Worm (Caenorhabditis elegans) whole organism, young adult: Measurements from ENCODE around the gene C44F1.1.
A peak's percentile ranks its signal among the peaks of the same experiment; 100 is the strongest.

Experiments used
- B0336.3 ChIP-seq: fragments of 200-800 bp; sonication (Bioruptor generic); IDR thresholded peaks from 2 replicates; pipeline ENCODE4 v1.3.6; 2022; ENCODE audit warnings: missing genetic modification characterization, missing compliant biosample characterization
- C06A6.2 ChIP-seq: fragments of 200-800 bp; sonication (Bioruptor generic); conservative IDR thresholded peaks from 2 replicates; pipeline ENCODE4 v1.3.6; 2022; ENCODE audit warnings: missing genetic modification characterization, missing compliant biosample characterization
- F10E7.11 ChIP-seq: sonication (generic microtip); optimal IDR thresholded peaks from 2 replicates; lab custom pipeline; 2017; ENCODE audit warnings: mild to moderate bottlenecking, missing genetic modification characterization, moderate library complexity, missing compliant biosample characterization
- F33H1.4 ChIP-seq: fragments of 200-800 bp; sonication (Bioruptor generic); IDR thresholded peaks from 2 replicates; pipeline ENCODE4 v1.3.6; 2022; ENCODE audit warnings: missing genetic modification reagents, missing genetic modification characterization, missing compliant biosample characterization
- F39B2.1 ChIP-seq: fragments of 200-800 bp; sonication (Bioruptor generic); IDR thresholded peaks from 2 replicates; pipeline ENCODE4 v1.3.6; 2022; ENCODE audit warnings: missing genetic modification reagents, missing genetic modification characterization, missing compliant biosample characterization
- K11D2.4 ChIP-seq: fragments of 200-800 bp; sonication (Bioruptor generic); IDR thresholded peaks from 2 replicates; pipeline ENCODE4 v1.3.6; 2022; ENCODE audit warnings: missing genetic modification reagents, missing genetic modification characterization, missing compliant biosample characterization
- K12H6.12 ChIP-seq: fragments of 200-800 bp; sonication (Bioruptor generic); optimal IDR thresholded peaks from 2 replicates; lab custom pipeline; 2018; ENCODE audit warnings: mild to moderate bottlenecking, missing genetic modification characterization, missing compliant biosample characterization
- T07F8.4 ChIP-seq: sonication (generic microtip); optimal IDR thresholded peaks from 2 replicates; lab custom pipeline; 2016; ENCODE audit warnings: mild to moderate bottlenecking, missing genetic modification characterization, moderate library complexity, missing compliant biosample characterization
- T26A5.8 ChIP-seq: sonication (generic microtip); optimal IDR thresholded peaks from 2 replicates; lab custom pipeline; 2016; ENCODE audit warnings: missing genetic modification characterization, missing compliant biosample characterization
- Y53G8AR.9 ChIP-seq: fragments of 200-800 bp; sonication (Bioruptor generic); conservative IDR thresholded peaks from 2 replicates; pipeline ENCODE4 v1.3.6; 2022; ENCODE audit warnings: missing genetic modification reagents, missing genetic modification characterization, missing compliant biosample characterization
- Y79H2A.3 ChIP-seq: fragments of 200-800 bp; sonication (Bioruptor generic); conservative IDR thresholded peaks from 2 replicates; pipeline ENCODE4 v1.3.6; 2022; ENCODE audit warnings: missing genetic modification reagents, missing genetic modification characterization, missing compliant biosample characterization
- akir-1 ChIP-seq: fragments of 200-800 bp; sonication (Bioruptor generic); optimal IDR thresholded peaks from 2 replicates; lab custom pipeline; 2018; ENCODE audit warnings: mild to moderate bottlenecking, missing genetic modification characterization, moderate library complexity, missing compliant biosample characterization
- atf-7 ChIP-seq: sonication (generic microtip); optimal IDR thresholded peaks from 2 replicates; lab custom pipeline; 2017; ENCODE audit warnings: mild to moderate bottlenecking, missing genetic modification characterization, missing compliant biosample characterization
- attf-5 ChIP-seq: fragments of 200-800 bp; sonication (Bioruptor generic); optimal IDR thresholded peaks from 2 replicates; lab custom pipeline; 2018; ENCODE audit warnings: mild to moderate bottlenecking, missing genetic modification characterization, missing compliant biosample characterization
- attf-6 ChIP-seq: fragments of 200-800 bp; sonication (Bioruptor generic); IDR thresholded peaks from 2 replicates; pipeline ENCODE4 v1.3.6; 2022; ENCODE audit warnings: missing genetic modification reagents, missing genetic modification characterization, missing compliant biosample characterization
- cebp-1 ChIP-seq, 2 experiments: fragments of 200-800 bp in 1 of 2; sonication (Bioruptor generic) in 1 of 2; sonication (generic microtip) in 1 of 2; IDR thresholded peaks in 1 of 2; optimal IDR thresholded peaks in 1 of 2; 2 replicates each; pipeline versions ENCODE4 v1.3.6 to Lab custom; 2017 to 2022; ENCODE audit warnings: missing compliant biosample characterization in 2 of 2, missing genetic modification characterization in 2 of 2, mild to moderate bottlenecking in 1 of 2, missing genetic modification reagents in 1 of 2, moderate library complexity in 1 of 2
- ceh-27 ChIP-seq: fragments of 200-800 bp; sonication (Bioruptor generic); optimal IDR thresholded peaks from 2 replicates; lab custom pipeline; 2018; ENCODE audit warnings: mild to moderate bottlenecking, missing genetic modification characterization, moderate library complexity, missing compliant biosample characterization
- ceh-40 ChIP-seq: fragments of 200-800 bp; sonication (Bioruptor generic); IDR thresholded peaks from 2 replicates; pipeline ENCODE4 v1.3.6; 2022; ENCODE audit warnings: missing genetic modification characterization, missing compliant biosample characterization
- chd-7 ChIP-seq: sonication (generic microtip); optimal IDR thresholded peaks from 2 replicates; lab custom pipeline; 2016; ENCODE audit warnings: mild to moderate bottlenecking, missing genetic modification characterization, moderate library complexity, missing compliant biosample characterization
- ekl-4 ChIP-seq: fragments of 200-800 bp; sonication (Bioruptor generic); IDR thresholded peaks from 2 replicates; pipeline ENCODE4 v1.3.6; 2022; ENCODE audit warnings: missing genetic modification reagents, missing genetic modification characterization, missing compliant biosample characterization
- ets-4 ChIP-seq: fragments of 200-800 bp; sonication (Bioruptor generic); optimal IDR thresholded peaks from 2 replicates; lab custom pipeline; 2018; ENCODE audit warnings: mild to moderate bottlenecking, missing genetic modification characterization, missing compliant biosample characterization
- hmg-1.2 ChIP-seq: fragments of 200-800 bp; sonication (Bioruptor generic); IDR thresholded peaks from 2 replicates; pipeline ENCODE4 v1.3.6; 2022; ENCODE audit warnings: missing genetic modification reagents, missing genetic modification characterization, missing compliant biosample characterization
- hmg-20 ChIP-seq: fragments of 200-800 bp; sonication (Bioruptor generic); IDR thresholded peaks from 2 replicates; pipeline ENCODE4 v1.3.6; 2022; ENCODE audit warnings: missing genetic modification reagents, missing genetic modification characterization, missing compliant biosample characterization
- lag-1 ChIP-seq: fragments of 200-800 bp; sonication (Bioruptor generic); IDR thresholded peaks from 2 replicates; pipeline ENCODE4 v1.3.6; 2022; ENCODE audit warnings: missing genetic modification reagents, missing genetic modification characterization, missing compliant biosample characterization
- lin-35 ChIP-seq, 3 experiments: fragments of 150-350 bp in 2 of 3; sonication (generic microtip) in 1 of 3; optimal IDR thresholded peaks; 2 replicates each; lab custom pipeline; 2014 to 2018; ENCODE audit warnings: missing biosample characterization in 3 of 3, missing genetic modification characterization in 3 of 3, missing genetic modification reagents in 3 of 3
- mcd-1 ChIP-seq: fragments of 200-800 bp; sonication (Bioruptor generic); IDR thresholded peaks from 2 replicates; pipeline ENCODE4 v1.3.6; 2022; ENCODE audit warnings: missing genetic modification reagents, missing genetic modification characterization, missing compliant biosample characterization
- mel-28 ChIP-seq: sonication (generic microtip); optimal IDR thresholded peaks from 2 replicates; lab custom pipeline; 2016; ENCODE audit warnings: borderline replicate concordance, mild to moderate bottlenecking, missing genetic modification characterization, missing compliant biosample characterization
- nfya-2 ChIP-seq: fragments of 200-800 bp; sonication (Bioruptor generic); IDR thresholded peaks from 2 replicates; pipeline ENCODE4 v1.3.6; 2022; ENCODE audit warnings: missing genetic modification reagents, missing genetic modification characterization, missing compliant biosample characterization
- nfyb-1 ChIP-seq: fragments of 200-800 bp; sonication (Bioruptor generic); IDR thresholded peaks from 2 replicates; pipeline ENCODE4 v1.3.6; 2022; ENCODE audit warnings: missing genetic modification reagents, missing genetic modification characterization, missing compliant biosample characterization
- nhr-179 ChIP-seq: sonication (generic microtip); optimal IDR thresholded peaks from 2 replicates; lab custom pipeline; 2016; ENCODE audit warnings: mild to moderate bottlenecking, missing genetic modification characterization, missing compliant biosample characterization
- nhr-80 ChIP-seq: sonication (generic microtip); optimal IDR thresholded peaks from 2 replicates; lab custom pipeline; 2016; ENCODE audit warnings: missing genetic modification characterization, missing compliant biosample characterization
- pbrm-1 ChIP-seq: fragments of 200-800 bp; sonication (Bioruptor generic); IDR thresholded peaks from 2 replicates; pipeline ENCODE4 v1.3.6; 2022; ENCODE audit warnings: missing genetic modification reagents, missing genetic modification characterization, missing compliant biosample characterization
- pha-4 ChIP-seq: fragments of 150-350 bp; sonication (generic microtip); optimal IDR thresholded peaks from 2 replicates; lab custom pipeline; 2014; ENCODE audit warnings: missing biosample characterization, missing genetic modification reagents, missing genetic modification characterization
- sea-2 ChIP-seq: fragments of 200-800 bp; sonication (Bioruptor generic); IDR thresholded peaks from 2 replicates; pipeline ENCODE4 v1.3.6; 2022; ENCODE audit warnings: missing genetic modification characterization, missing compliant biosample characterization
- snpc-1.3 ChIP-seq: sonication (generic microtip); optimal IDR thresholded peaks from 2 replicates; lab custom pipeline; 2017; ENCODE audit warnings: missing genetic modification characterization, mild to moderate bottlenecking, missing compliant biosample characterization, antibody characterized with exemption, moderate library complexity, missing genotype, missing genetic modification reagents; ENCODE audit not compliant: insufficient read depth
- snpc-4 ChIP-seq, 5 experiments: fragments of 150-350 bp in 1 of 5; sonication (generic microtip) in 4 of 5; optimal IDR thresholded peaks; 2 replicates each; lab custom pipeline; 2014 to 2018; ENCODE audit warnings: missing genetic modification characterization in 5 of 5, missing biosample characterization in 3 of 5, antibody characterized with exemption in 2 of 5, mild to moderate bottlenecking in 2 of 5, missing compliant biosample characterization in 2 of 5, missing genotype in 2 of 5, moderate library complexity in 2 of 5, missing genetic modification reagents in 1 of 5
- somi-1 ChIP-seq: fragments of 200-800 bp; sonication (Bioruptor generic); optimal IDR thresholded peaks from 2 replicates; lab custom pipeline; 2018; ENCODE audit warnings: mild to moderate bottlenecking, missing genetic modification characterization, missing compliant biosample characterization
- unc-62 ChIP-seq: fragments of 150-350 bp; optimal IDR thresholded peaks from 2 replicates; lab custom pipeline; 2014; ENCODE audit warnings: missing biosample characterization, missing genetic modification reagents, missing genetic modification characterization
- zfh-2 ChIP-seq: fragments of 200-800 bp; sonication (Bioruptor generic); conservative IDR thresholded peaks from 2 replicates; pipeline ENCODE4 v1.3.6; 2022; ENCODE audit warnings: missing genetic modification reagents, missing genetic modification characterization, missing compliant biosample characterization
- zim-3 ChIP-seq: sonication (generic microtip); optimal IDR thresholded peaks from 2 replicates; lab custom pipeline; 2017; ENCODE audit warnings: mild to moderate bottlenecking, missing genetic modification characterization, moderate library complexity, missing compliant biosample characterization

Gene C44F1.1

DNA sequence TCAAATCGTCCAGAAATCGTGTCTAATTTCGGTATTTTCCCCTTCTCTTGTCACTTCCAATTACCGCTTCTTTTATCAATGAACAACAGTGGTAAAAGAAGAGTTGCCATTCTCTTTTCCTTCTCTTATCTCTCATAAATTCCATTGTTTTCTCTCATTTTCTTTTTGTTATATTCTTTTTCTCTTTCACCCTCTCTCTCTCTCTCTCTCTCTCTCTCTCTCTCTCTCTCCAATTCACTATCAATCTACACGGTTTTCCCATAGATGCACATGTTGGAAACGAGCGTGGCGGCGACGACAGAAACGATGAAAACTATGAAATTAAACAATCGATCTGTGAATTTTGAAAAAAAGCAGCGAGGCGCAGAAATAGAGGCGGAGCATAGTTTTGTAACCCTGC lies 33.9 kb upstream of the C44F1.1 start (continued):
- TF ChIP-seq hmg-20 (GFP tag; lab: Robert Waterston, UW) (no peak), F33H1.4 (GFP tag; lab: Robert Waterston, UW) (0 out of 2 replicates have a peak, but pooled peaks have one; percentile 5), nhr-80 (tag; lab: Kevin White, UChicago) (peak; percentile 59)

DNA sequence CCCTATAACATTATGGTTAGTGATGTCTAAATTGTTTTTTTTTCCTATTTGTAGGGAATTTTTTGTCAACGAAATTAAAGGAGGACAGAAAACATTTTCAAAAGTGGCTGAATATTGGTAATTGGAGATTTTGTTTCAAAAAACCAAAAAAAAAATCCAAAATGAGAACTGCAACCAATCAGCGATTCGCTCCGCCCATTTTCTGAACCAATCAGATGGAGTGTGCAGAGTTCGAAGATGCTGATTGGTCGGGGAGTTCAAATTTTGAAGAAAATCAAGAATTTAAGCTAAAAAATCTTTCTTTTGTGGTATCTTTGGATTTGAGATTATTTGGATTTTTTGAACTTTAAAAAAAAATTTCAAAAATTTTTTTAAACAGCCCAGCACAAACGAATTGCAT lies 33.1 kb upstream of the C44F1.1 start:
- TF ChIP-seq nfyb-1 (GFP tag; lab: Robert Waterston, UW) (peak; percentile 93), pbrm-1 (GFP tag; lab: Robert Waterston, UW) (no peak)

DNA sequence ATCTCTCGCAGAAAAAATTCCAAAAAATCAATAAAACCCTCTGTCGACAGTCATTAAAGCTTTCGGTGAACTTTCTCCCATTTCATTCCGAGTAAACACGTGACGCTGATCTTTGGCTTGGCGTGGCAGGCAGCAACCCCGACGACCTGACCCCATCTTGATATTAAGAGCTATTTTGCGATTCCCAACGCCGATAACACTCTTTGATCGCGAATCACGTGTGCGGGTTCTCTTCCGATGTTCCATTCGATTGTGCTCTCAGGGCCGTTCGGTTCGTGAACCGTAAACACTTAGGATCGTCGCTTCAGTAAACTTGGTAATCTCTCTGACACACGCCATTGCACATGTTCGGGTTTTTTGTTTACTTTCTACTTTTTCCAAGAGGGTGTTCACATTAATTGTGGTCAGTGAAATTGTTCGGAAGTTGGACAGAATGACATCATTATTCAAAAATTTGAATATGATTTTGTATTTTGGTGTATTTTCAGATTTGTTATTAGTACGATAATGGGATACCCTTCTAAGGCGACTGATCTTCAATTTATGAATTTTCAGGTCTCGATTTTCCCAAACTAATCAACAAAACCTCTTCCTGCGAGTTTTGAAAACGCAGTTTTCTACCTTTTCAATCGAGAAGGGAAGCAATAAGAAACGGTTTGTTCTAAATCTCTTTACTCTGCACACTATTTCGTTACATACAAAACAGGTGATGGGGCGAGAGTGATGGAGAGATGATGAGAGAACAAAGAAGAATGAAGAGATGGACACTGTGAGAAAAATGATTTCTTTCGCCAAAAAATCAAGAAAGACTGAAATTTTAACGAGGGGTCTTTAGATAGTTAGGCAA lies 32.0 kb upstream of the C44F1.1 start:
- TF ChIP-seq ekl-4 (GFP tag; lab: Robert Waterston, UW) (0 out of 2 replicates have a peak, but pooled peaks have one; percentile 40), Y79H2A.3 (no peak), nhr-179 (tag; lab: Kevin White, UChicago) (no peak), K11D2.4 (GFP tag; lab: Robert Waterston, UW) (peak; percentile 22; the same call in 1 of the 2 replicates), C06A6.2 (peak; percentile 24; the same call in 1 of the 2 replicates), cebp-1 (GFP tag; IDR thresholded peaks at IDR 0.05; lab: Robert Waterston, UW) (0 out of 2 replicates have a peak, but pooled peaks have one; percentile 52), cebp-1 (tag; optimal IDR thresholded peaks at IDR 0.05; lab: Kevin White, UChicago) (peak; percentile 54), lin-35 (GFP tag; optimal IDR thresholded peaks at IDR 0.05; lab: Kevin White, UChicago) (peak in 1 of 3 experiments; percentile 23), hmg-1.2 (GFP tag; lab: Robert Waterston, UW) (peak; percentile 67), attf-6 (GFP tag; lab: Robert Waterston, UW) (no peak), sea-2 (GFP tag; lab: Robert Waterston, UW) (no peak), zim-3 (tag; lab: Kevin White, UChicago) (no peak), atf-7 (tag; lab: Kevin White, UChicago) (peak; percentile 12), ceh-27 (GFP tag; lab: Kevin White, UChicago) (no peak), mel-28 (tag; lab: Kevin White, UChicago) (no peak), pha-4 (tag; lab: Kevin White, UChicago) (peak; percentile 35), unc-62 (GFP tag; lab: Kevin White, UChicago) (no peak), T07F8.4 (tag; lab: Kevin White, UChicago) (no peak), akir-1 (GFP tag; lab: Kevin White, UChicago) (no peak), lag-1 (GFP tag; lab: Robert Waterston, UW) (0 out of 2 replicates have a peak, but pooled peaks have one; percentile 6), F10E7.11 (no peak), Y53G8AR.9 (GFP tag; lab: Robert Waterston, UW) (0 out of 2 replicates have a peak, but pooled peaks have one; percentile 18), nfya-2 (GFP tag; lab: Robert Waterston, UW) (no peak), zfh-2 (peak; percentile 72; the same call in 1 of the 2 replicates), nfyb-1 (GFP tag; lab: Robert Waterston, UW) (peak; percentile 68; the same call in 1 of the 2 replicates), K12H6.12 (tag; lab: Kevin White, UChicago) (peak; percentile 32), ceh-40 (GFP tag; lab: Robert Waterston, UW) (no peak), mcd-1 (GFP tag; lab: Robert Waterston, UW) (0 out of 2 replicates have a peak, but pooled peaks have one; percentile 12), attf-5 (GFP tag; lab: Kevin White, UChicago) (peak; percentile 18), ets-4 (GFP tag; lab: Kevin White, UChicago) (no peak), snpc-1.3 (tag; lab: Kevin White, UChicago) (no peak), somi-1 (GFP tag; lab: Kevin White, UChicago) (no peak), snpc-4 (GFP tag; optimal IDR thresholded peaks at IDR 0.05; lab: Kevin White, UChicago) (no peak), snpc-4 (tag; optimal IDR thresholded peaks at IDR 0.05; lab: Kevin White, UChicago) (peak in 1 of 4 experiments; percentile 18), F39B2.1 (no peak), B0336.3 (GFP tag; lab: Robert Waterston, UW) (no peak), T26A5.8 (tag; lab: Kevin White, UChicago) (no peak), chd-7 (tag; lab: Kevin White, UChicago) (peak; percentile 24)
